Worm (Caenorhabditis elegans) whole organism, early embryonic: Measurements from ENCODE around the gene F54F7.8.

Experiments used
- ama-1 ChIP-seq: fragments of 150-350 bp; optimal IDR thresholded peaks from 2 replicates; lab custom pipeline; 2014
- hnd-1 ChIP-seq: sonication (generic microtip); optimal IDR thresholded peaks from 2 replicates; lab custom pipeline; 2016; ENCODE audit warnings: missing genetic modification characterization, missing compliant biosample characterization
- tra-4 ChIP-seq: sonication (generic microtip); optimal IDR thresholded peaks from 2 replicates; lab custom pipeline; 2017; ENCODE audit warnings: missing genetic modification characterization, missing compliant biosample characterization

DNA sequence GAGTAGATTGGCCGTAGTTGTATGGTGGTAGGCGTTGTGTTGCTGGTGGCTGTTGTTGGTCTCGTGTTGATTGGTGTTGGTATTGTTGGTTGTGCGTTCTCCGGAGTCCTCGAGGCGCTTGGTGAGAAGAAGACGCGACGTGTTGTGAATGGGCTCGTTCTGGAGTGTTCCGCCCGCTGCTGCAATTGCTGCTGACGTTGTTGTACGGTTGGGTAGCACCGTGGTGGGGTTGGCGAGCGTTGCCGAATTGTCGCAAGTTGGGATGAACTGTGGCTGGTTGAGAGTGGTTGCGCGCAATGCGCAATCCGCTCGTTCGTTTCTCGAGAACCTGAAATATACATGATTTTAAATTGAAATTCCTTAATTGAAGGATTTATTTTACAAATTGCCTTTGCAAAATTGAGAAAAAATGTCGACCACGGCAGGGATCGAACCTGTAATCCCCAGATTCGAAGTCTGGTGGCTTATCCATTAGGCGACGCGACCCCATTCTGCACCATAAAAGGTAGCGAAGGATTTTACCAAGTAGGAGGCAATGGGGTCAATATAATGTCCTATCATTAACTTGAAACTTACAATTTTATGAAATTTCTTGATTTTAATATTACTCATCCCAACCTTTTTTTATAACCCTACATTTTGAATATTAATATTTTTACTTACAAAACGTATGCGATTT, 48.5 kb downstream of the F54F7.8 start:
- no peak for TF ChIP-seq ama-1 (lab: Kevin White, UChicago)
- no peak for TF ChIP-seq tra-4 (tag; lab: Kevin White, UChicago)
- no peak for TF ChIP-seq hnd-1
